Worm (Caenorhabditis elegans) whole organism, L4 larva: ENCODE measurements around the gene rskd-1.

Source experiments
- F26F4.8 ChIP-seq: fragments of 200-800 bp; sonication (Bioruptor generic); conservative IDR thresholded peaks from 2 replicates; pipeline ENCODE4 v1.3.6; 2022; ENCODE audit warnings: missing genetic modification characterization, missing compliant biosample characterization
- F44E2.7 ChIP-seq: fragments of 200-800 bp; sonication (Bioruptor generic); IDR thresholded peaks from 2 replicates; pipeline ENCODE4 v2.1.2; 2022; ENCODE audit warnings: missing genetic modification characterization, missing compliant biosample characterization
- R02D3.7 ChIP-seq: fragments of 150-350 bp; sonication (generic microtip); optimal IDR thresholded peaks from 3 replicates; lab custom pipeline; 2014; ENCODE audit warnings: missing biosample characterization, missing genetic modification characterization
- T26A8.4 ChIP-seq: fragments of 200-800 bp; sonication (Bioruptor generic); IDR thresholded peaks from 2 replicates; pipeline ENCODE4 v1.3.6; 2022; ENCODE audit warnings: missing genetic modification characterization, missing compliant biosample characterization
- Y48G9A.11 ChIP-seq: fragments of 200-800 bp; sonication (Bioruptor generic); IDR thresholded peaks from 2 replicates; pipeline ENCODE4 v1.3.6; 2022; ENCODE audit warnings: missing genetic modification reagents, missing genetic modification characterization, missing compliant biosample characterization
- Y5F2A.4 ChIP-seq: fragments of 200-800 bp; sonication (Bioruptor generic); optimal IDR thresholded peaks from 2 replicates; lab custom pipeline; 2018; ENCODE audit warnings: mild to moderate bottlenecking, missing genetic modification characterization, missing compliant biosample characterization
- Y75B8A.6 ChIP-seq: fragments of 200-800 bp; sonication (Bioruptor generic); IDR thresholded peaks from 2 replicates; pipeline ENCODE4 v1.3.6; 2022; ENCODE audit warnings: missing genetic modification reagents, missing genetic modification characterization, missing compliant biosample characterization
- ZK337.2 ChIP-seq: fragments of 200-800 bp; sonication (Bioruptor generic); IDR thresholded peaks from 2 replicates; pipeline ENCODE4 v1.3.6; 2022; ENCODE audit warnings: missing genetic modification reagents, missing genetic modification characterization, missing compliant biosample characterization
- arid-1 ChIP-seq: fragments of 200-800 bp; sonication (Bioruptor generic); conservative IDR thresholded peaks from 2 replicates; pipeline ENCODE4 v1.3.6; 2022; ENCODE audit warnings: missing genetic modification reagents, missing genetic modification characterization, missing compliant biosample characterization
- ceh-82 ChIP-seq: sonication (generic microtip); optimal IDR thresholded peaks from 2 replicates; lab custom pipeline; 2017; ENCODE audit warnings: missing biosample characterization, missing genetic modification characterization
- daf-19 ChIP-seq: fragments of 200-800 bp; sonication (Bioruptor generic); conservative IDR thresholded peaks from 2 replicates; pipeline ENCODE4 v1.3.6; 2022; ENCODE audit warnings: missing genetic modification characterization, missing compliant biosample characterization
- daf-8 ChIP-seq: fragments of 200-800 bp; sonication (Bioruptor generic); IDR thresholded peaks from 2 replicates; pipeline ENCODE4 v1.3.6; 2022; ENCODE audit warnings: missing genetic modification characterization, missing compliant biosample characterization
- dmd-6 ChIP-seq: fragments of 200-800 bp; sonication (Bioruptor generic); IDR thresholded peaks from 2 replicates; pipeline ENCODE4 v1.3.6; 2022; ENCODE audit warnings: missing genetic modification reagents, missing genetic modification characterization, missing compliant biosample characterization
- dmd-9 ChIP-seq: fragments of 200-800 bp; sonication (Bioruptor generic); IDR thresholded peaks from 2 replicates; pipeline ENCODE4 v1.3.6; 2022; ENCODE audit warnings: missing genetic modification reagents, missing genetic modification characterization, missing compliant biosample characterization
- dpl-1 ChIP-seq: fragments of 150-350 bp; optimal IDR thresholded peaks from 2 replicates; lab custom pipeline; 2014; ENCODE audit warnings: missing biosample characterization, missing genetic modification reagents, missing genetic modification characterization
- egl-27 ChIP-seq: sonication (generic microtip); optimal IDR thresholded peaks from 3 replicates; lab custom pipeline; 2017; ENCODE audit warnings: missing biosample characterization, missing genetic modification reagents, missing genetic modification characterization
- egl-43 ChIP-seq: fragments of 200-800 bp; sonication (Bioruptor generic); IDR thresholded peaks from 2 replicates; pipeline ENCODE4 v1.3.6; 2022; ENCODE audit warnings: missing genetic modification reagents, missing genetic modification characterization, missing compliant biosample characterization
- fkh-10 ChIP-seq: fragments of 150-350 bp; optimal IDR thresholded peaks from 2 replicates; lab custom pipeline; 2014; ENCODE audit warnings: missing biosample characterization, missing genetic modification reagents, missing genetic modification characterization
- hlh-30 ChIP-seq: sonication (generic microtip); optimal IDR thresholded peaks from 2 replicates; lab custom pipeline; 2017; ENCODE audit warnings: antibody characterized with exemption, mild to moderate bottlenecking, missing genetic modification characterization, missing compliant biosample characterization; ENCODE audit not compliant: insufficient read depth
- jun-1 ChIP-seq: fragments of 150-350 bp; optimal IDR thresholded peaks from 2 replicates; lab custom pipeline; 2014; ENCODE audit warnings: missing biosample characterization, missing genetic modification reagents, missing genetic modification characterization
- lin-13 ChIP-seq: fragments of 150-350 bp; optimal IDR thresholded peaks from 2 replicates; lab custom pipeline; 2014; ENCODE audit warnings: missing biosample characterization, missing genetic modification reagents, missing genetic modification characterization
- lin-29 ChIP-seq: fragments of 200-800 bp; sonication (Bioruptor generic); IDR thresholded peaks from 2 replicates; pipeline ENCODE4 v1.3.6; 2022; ENCODE audit warnings: missing genetic modification reagents, missing genetic modification characterization, missing compliant biosample characterization
- lin-38 ChIP-seq: fragments of 200-800 bp; sonication (Bioruptor generic); IDR thresholded peaks from 2 replicates; pipeline ENCODE4 v1.3.6; 2022; ENCODE audit warnings: missing genetic modification reagents, missing genetic modification characterization, missing compliant biosample characterization
- lir-3 ChIP-seq: sonication (generic microtip); optimal IDR thresholded peaks from 2 replicates; lab custom pipeline; 2016; ENCODE audit warnings: mild to moderate bottlenecking, missing genetic modification characterization, missing compliant biosample characterization
- lsy-2 ChIP-seq, 2 experiments: fragments of 150-350 bp in 1 of 2; sonication (generic microtip) in 1 of 2; optimal IDR thresholded peaks; 2 replicates each; lab custom pipeline; 2014 to 2017; ENCODE audit warnings: missing biosample characterization in 2 of 2, missing genetic modification characterization in 2 of 2
- mdl-1 ChIP-seq, 2 experiments: fragments of 150-350 bp in 1 of 2; sonication (generic microtip) in 1 of 2; optimal IDR thresholded peaks; 2 replicates each; lab custom pipeline; 2014 to 2017; ENCODE audit warnings: missing biosample characterization in 2 of 2, missing genetic modification characterization in 2 of 2
- mep-1 ChIP-seq: fragments of 150-350 bp; sonication (generic microtip); optimal IDR thresholded peaks from 3 replicates; lab custom pipeline; 2014; ENCODE audit warnings: missing biosample characterization, missing genetic modification characterization
- nhr-10 ChIP-seq: fragments of 150-350 bp; optimal IDR thresholded peaks from 2 replicates; lab custom pipeline; 2014; ENCODE audit warnings: missing biosample characterization, missing genetic modification characterization
- nhr-11 ChIP-seq: fragments of 150-350 bp; optimal IDR thresholded peaks from 2 replicates; lab custom pipeline; 2014; ENCODE audit warnings: missing biosample characterization, missing genetic modification characterization
- nhr-237 ChIP-seq: sonication (generic microtip); optimal IDR thresholded peaks from 2 replicates; lab custom pipeline; 2017; ENCODE audit warnings: missing biosample characterization, missing genetic modification characterization
- nhr-41 ChIP-seq: fragments of 200-800 bp; sonication (Bioruptor generic); IDR thresholded peaks from 2 replicates; pipeline ENCODE4 v1.3.6; 2022; ENCODE audit warnings: missing genetic modification reagents, missing genetic modification characterization, missing compliant biosample characterization
- nhr-77 ChIP-seq: fragments of 150-350 bp; optimal IDR thresholded peaks from 2 replicates; lab custom pipeline; 2014; ENCODE audit warnings: missing biosample characterization, missing genetic modification characterization
- skn-1 ChIP-seq: fragments of 150-350 bp; optimal IDR thresholded peaks from 2 replicates; lab custom pipeline; 2014; ENCODE audit warnings: missing biosample characterization, missing genetic modification characterization
- snpc-1.2 ChIP-seq: fragments of 200-800 bp; sonication (Bioruptor generic); IDR thresholded peaks from 2 replicates; pipeline ENCODE4 v1.3.6; 2022; ENCODE audit warnings: missing genetic modification reagents, missing genetic modification characterization, missing compliant biosample characterization
- snpc-4 ChIP-seq: fragments of 150-350 bp; optimal IDR thresholded peaks from 2 replicates; lab custom pipeline; 2014; ENCODE audit warnings: missing biosample characterization, missing genetic modification characterization
- spr-1 ChIP-seq: sonication (generic microtip); optimal IDR thresholded peaks from 2 replicates; lab custom pipeline; 2016; ENCODE audit warnings: mild to moderate bottlenecking, missing genetic modification characterization, missing compliant biosample characterization
- tag-97 ChIP-seq: fragments of 200-800 bp; sonication (Bioruptor generic); IDR thresholded peaks from 2 replicates; pipeline ENCODE4 v1.3.6; 2022; ENCODE audit warnings: missing genetic modification characterization, missing compliant biosample characterization
- unc-62 ChIP-seq, 3 experiments: fragments of 150-350 bp in 1 of 3; sonication (generic microtip); optimal IDR thresholded peaks in 2 of 3; peaks in 1 of 3; 1 replicate in 1 of 3; 2 replicates in 2 of 3; lab custom pipeline; 2014 to 2017; ENCODE audit warnings: missing biosample characterization in 3 of 3, missing genetic modification characterization in 3 of 3, missing genetic modification reagents in 3 of 3, missing genotype in 1 of 3
- zip-11 ChIP-seq: fragments of 200-800 bp; sonication (Bioruptor generic); IDR thresholded peaks from 2 replicates; pipeline ENCODE4 v1.3.6; 2022; ENCODE audit warnings: missing genetic modification characterization, missing compliant biosample characterization
- ztf-7 ChIP-seq: fragments of 150-350 bp; optimal IDR thresholded peaks from 2 replicates; lab custom pipeline; 2014; ENCODE audit warnings: missing biosample characterization, missing genetic modification characterization

The rskd-1 gene

ce11 chrV:12291587-12291986 lies 3.2 kb upstream of the rskd-1 start, which contains the start of the genes srpa-68 and srh-16 (continued):
- peak; percentile 46 for TF ChIP-seq fkh-10
- no peak for TF ChIP-seq tag-97
- TF ChIP-seq spr-1 (tag; lab: Kevin White, UChicago) = peak; percentile 81
- peak; percentile 79 for TF ChIP-seq dmd-6 (GFP tag; lab: Robert Waterston, UW)
- no peak for TF ChIP-seq Y5F2A.4 (GFP tag; lab: Kevin White, UChicago)
- peak; percentile 63 for TF ChIP-seq lin-29 (GFP tag; lab: Robert Waterston, UW)
- peak; percentile 74 for TF ChIP-seq ztf-7 (tag; lab: Kevin White, UChicago)

ce11 chrV:12287667-12288066 lies 748 bp downstream of the rskd-1 start:
- TF ChIP-seq fkh-10 (peak; percentile 12), nhr-10 (tag; lab: Kevin White, UChicago) (no peak), daf-8 (GFP tag; lab: Robert Waterston, UW) (no peak), mep-1 (tag; lab: Kevin White, UChicago) (peak; percentile 0), egl-27 (no peak), mdl-1 (tag; optimal IDR thresholded peaks at IDR 0.05; lab: Kevin White, UChicago) (no peak), hlh-30 (tag; lab: Kevin White, UChicago) (peak; percentile 29), unc-62 (GFP tag; optimal IDR thresholded peaks at IDR 0.05 in 1 of 2; lab: Kevin White, UChicago) (peak in 1 of 2 experiments; percentile 77), unc-62 (tag; optimal IDR thresholded peaks at IDR 0.05; lab: Kevin White, UChicago) (no peak), nhr-41 (no peak), lsy-2 (tag; optimal IDR thresholded peaks at IDR 0.05; lab: Kevin White, UChicago) (peak in 1 of 2 experiments; percentile 24), arid-1 (GFP tag; lab: Robert Waterston, UW) (no peak), tag-97 (no peak), nhr-77 (tag; lab: Kevin White, UChicago) (no peak), dmd-9 (GFP tag; lab: Robert Waterston, UW) (no peak), dpl-1 (GFP tag; lab: Kevin White, UChicago) (no peak), jun-1 (tag; lab: Kevin White, UChicago) (no peak), daf-19 (no peak), lin-29 (GFP tag; lab: Robert Waterston, UW) (no peak)

ce11 chrV:12283187-12283586 lies 5.2 kb downstream of the rskd-1 start, which contains the start of gene F55C5.10:
TSS of gene F55C5.10 (plus strand) at chrV:12283487.
- TF ChIP-seq Y75B8A.6 (GFP tag; lab: Robert Waterston, UW) (no peak), unc-62 (GFP tag; optimal IDR thresholded peaks at IDR 0.05 in 1 of 2; lab: Kevin White, UChicago) (peak in 1 of 2 experiments; percentile 27), unc-62 (tag; optimal IDR thresholded peaks at IDR 0.05; lab: Kevin White, UChicago) (no peak), snpc-1.2 (GFP tag; lab: Robert Waterston, UW) (no peak)

ce11 chrV:12281508-12281907 lies 6.9 kb downstream of the rskd-1 start:
- no peak for TF ChIP-seq nhr-237 (tag; lab: Kevin White, UChicago)
- no peak for TF ChIP-seq lsy-2 (tag; optimal IDR thresholded peaks at IDR 0.05; lab: Kevin White, UChicago)
- no peak for TF ChIP-seq lin-38 (GFP tag; lab: Robert Waterston, UW)
- no peak for TF ChIP-seq T26A8.4 (GFP tag; lab: Robert Waterston, UW)
- peak in 1 of 2 experiments; percentile 34 for TF ChIP-seq unc-62 (GFP tag; optimal IDR thresholded peaks at IDR 0.05 in 1 of 2; lab: Kevin White, UChicago)
- TF ChIP-seq unc-62 (tag; optimal IDR thresholded peaks at IDR 0.05; lab: Kevin White, UChicago) = no peak

ce11 chrV:12276946-12277345 lies 11.5 kb downstream of the rskd-1 start, which contains the start of gene bnc-1:
TSS of gene bnc-1 (minus strand) at chrV:12277046.
- TF ChIP-seq F44E2.7 = peak; percentile 33; the same call in 1 of the 2 replicates
- no peak for TF ChIP-seq lir-3 (tag; lab: Kevin White, UChicago)

- TF ChIP-seq skn-1 (no peak), mdl-1 (tag; optimal IDR thresholded peaks at IDR 0.05; lab: Kevin White, UChicago) (no peak), Y5F2A.4 (GFP tag; lab: Kevin White, UChicago) (no peak), lin-13 (no peak), lsy-2 (tag; optimal IDR thresholded peaks at IDR 0.05; lab: Kevin White, UChicago) (no peak), snpc-4 (tag; lab: Kevin White, UChicago) (no peak), egl-43 (no peak), lin-29 (GFP tag; lab: Robert Waterston, UW) (no peak), F44E2.7 (no peak), dpl-1 (GFP tag; lab: Kevin White, UChicago) (no peak), R02D3.7 (tag; lab: Kevin White, UChicago) (no peak), F26F4.8 (GFP tag; lab: Robert Waterston, UW) (no peak), zip-11 (GFP tag; lab: Robert Waterston, UW) (no peak), nhr-11 (tag; lab: Kevin White, UChicago) (no peak), ceh-82 (tag; lab: Kevin White, UChicago) (no peak), ZK337.2 (GFP tag; lab: Robert Waterston, UW) (no peak), Y48G9A.11 (GFP tag; lab: Robert Waterston, UW) (no peak)
Measured at ce11 chrV:12275714-12276113, 12.7 kb downstream of the rskd-1 start.
